Fruit fly (Drosophila melanogaster) whole organism, prepupa: ENCODE results near the gene CG7879.

Source experiments
- Blimp-1 ChIP-seq: fragments of 200-800 bp; sonication (Bioruptor generic); optimal IDR thresholded peaks from 3 replicates; lab custom pipeline; 2017; ENCODE audit warnings: missing biosample characterization, missing genetic modification characterization, mild to moderate bottlenecking, moderate library complexity, missing genetic modification reagents
- CG10631 ChIP-seq: fragments of 200-800 bp; sonication (Bioruptor generic); optimal IDR thresholded peaks from 2 replicates; lab custom pipeline; 2016; ENCODE audit warnings: missing biosample characterization, missing genetic modification characterization
- CG10669 ChIP-seq: fragments of 200-800 bp; sonication (Bioruptor generic); optimal IDR thresholded peaks from 3 replicates; lab custom pipeline; 2018; ENCODE audit warnings: missing biosample characterization, mild to moderate bottlenecking, missing genetic modification characterization, moderate library complexity
- CG11294 ChIP-seq: fragments of 200-800 bp; sonication (Bioruptor generic); IDR thresholded peaks from 2 replicates; pipeline ENCODE4 v1.3.6; 2022; ENCODE audit warnings: missing biosample characterization, missing genetic modification characterization
- CG11762 ChIP-seq: fragments of 200-800 bp; sonication (Bioruptor generic); optimal IDR thresholded peaks from 3 replicates; lab custom pipeline; 2016; ENCODE audit warnings: missing biosample characterization, missing genetic modification characterization; ENCODE audit not compliant: insufficient read depth
- CG11902 ChIP-seq: fragments of 200-800 bp; sonication (Bioruptor generic); optimal IDR thresholded peaks from 3 replicates; lab custom pipeline; 2016; ENCODE audit warnings: missing biosample characterization, missing genetic modification characterization
- CG15336 ChIP-seq: fragments of 200-800 bp; sonication (Bioruptor generic); IDR thresholded peaks from 2 replicates; pipeline ENCODE4 v1.3.6; 2022; ENCODE audit warnings: missing biosample characterization, missing genetic modification characterization
- CG1621 ChIP-seq: fragments of 200-800 bp; sonication (Bioruptor generic); optimal IDR thresholded peaks from 3 replicates; lab custom pipeline; 2018; ENCODE audit warnings: missing biosample characterization, mild to moderate bottlenecking, missing genetic modification characterization
- CG16779 ChIP-seq: fragments of 200-800 bp; sonication (Bioruptor generic); optimal IDR thresholded peaks from 3 replicates; lab custom pipeline; 2017; ENCODE audit warnings: missing biosample characterization, mild to moderate bottlenecking, missing genetic modification characterization
- CG31627 ChIP-seq: fragments of 200-800 bp; sonication (Bioruptor generic); optimal IDR thresholded peaks from 3 replicates; lab custom pipeline; 2016; ENCODE audit warnings: missing biosample characterization, missing genetic modification characterization
- CG32006 ChIP-seq: fragments of 200-800 bp; sonication (Bioruptor generic); optimal IDR thresholded peaks from 3 replicates; lab custom pipeline; 2017; ENCODE audit warnings: missing biosample characterization, mild to moderate bottlenecking, missing genetic modification characterization
- CG3919 ChIP-seq: fragments of 200-800 bp; sonication (Bioruptor generic); optimal IDR thresholded peaks from 3 replicates; lab custom pipeline; 2016; ENCODE audit warnings: missing biosample characterization, missing genetic modification characterization
- CG4318 ChIP-seq: fragments of 200-800 bp; sonication (Bioruptor generic); optimal IDR thresholded peaks from 3 replicates; lab custom pipeline; 2017; ENCODE audit warnings: missing biosample characterization, mild to moderate bottlenecking, missing genetic modification characterization
- CG6276 ChIP-seq: fragments of 200-800 bp; sonication (Bioruptor generic); optimal IDR thresholded peaks from 2 replicates; lab custom pipeline; 2017; ENCODE audit warnings: missing biosample characterization, mild to moderate bottlenecking, missing genetic modification characterization
- CG6792 ChIP-seq: fragments of 200-800 bp; sonication (Bioruptor generic); optimal IDR thresholded peaks from 3 replicates; lab custom pipeline; 2016; ENCODE audit warnings: missing biosample characterization, missing genetic modification characterization
- CG6854 ChIP-seq: fragments of 200-800 bp; sonication (Bioruptor generic); optimal IDR thresholded peaks from 2 replicates; lab custom pipeline; 2017; ENCODE audit warnings: missing biosample characterization, mild to moderate bottlenecking, missing genetic modification characterization
- CG7368 ChIP-seq: fragments of 200-800 bp; sonication (Bioruptor generic); optimal IDR thresholded peaks from 3 replicates; lab custom pipeline; 2016; ENCODE audit warnings: missing biosample characterization, missing genetic modification characterization
- CG8319 ChIP-seq: fragments of 200-800 bp; sonication (Bioruptor generic); optimal IDR thresholded peaks from 3 replicates; lab custom pipeline; 2016; ENCODE audit warnings: missing biosample characterization, missing genetic modification characterization
- CG8632 ChIP-seq: fragments of 200-800 bp; sonication (Bioruptor generic); optimal IDR thresholded peaks from 3 replicates; lab custom pipeline; 2016; ENCODE audit warnings: missing biosample characterization, missing genetic modification characterization
- CG9139 ChIP-seq: fragments of 200-800 bp; sonication (Bioruptor generic); optimal IDR thresholded peaks from 3 replicates; lab custom pipeline; 2017; ENCODE audit warnings: missing biosample characterization, mild to moderate bottlenecking, missing genetic modification characterization
- Eip75B ChIP-seq: fragments of 200-800 bp; sonication (Bioruptor generic); optimal IDR thresholded peaks from 3 replicates; lab custom pipeline; 2016; ENCODE audit warnings: missing biosample characterization, missing genetic modification characterization
- Eip78C ChIP-seq: fragments of 200-800 bp; sonication (Bioruptor generic); peaks from one replicate; lab custom pipeline; 2016; ENCODE audit warnings: missing biosample characterization, missing genetic modification characterization
- Eip93F ChIP-seq: fragments of 200-800 bp; sonication (Bioruptor generic); optimal IDR thresholded peaks from 2 replicates; lab custom pipeline; 2016; ENCODE audit warnings: missing biosample characterization, mild to moderate bottlenecking, missing genetic modification characterization
- Ets21C ChIP-seq: fragments of 200-800 bp; sonication (Bioruptor generic); optimal IDR thresholded peaks from 3 replicates; lab custom pipeline; 2016; ENCODE audit warnings: missing biosample characterization, missing genetic modification characterization
- Ets96B ChIP-seq: fragments of 200-800 bp; optimal IDR thresholded peaks from 2 replicates; lab custom pipeline; 2019; ENCODE audit warnings: missing biosample characterization, mild to moderate bottlenecking, missing genetic modification characterization, moderate library complexity
- Gug ChIP-seq: fragments of 200-800 bp; sonication (Bioruptor generic); IDR thresholded peaks from 2 replicates; pipeline ENCODE4 v1.3.6; 2022; ENCODE audit warnings: missing biosample characterization, missing genetic modification characterization
- Hr38 ChIP-seq: sonication (Bioruptor generic); optimal IDR thresholded peaks from 2 replicates; lab custom pipeline; 2016; ENCODE audit warnings: missing biosample characterization, missing genetic modification characterization
- Hr39 ChIP-seq: fragments of 200-800 bp; sonication (Bioruptor generic); optimal IDR thresholded peaks from 2 replicates; lab custom pipeline; 2016; ENCODE audit warnings: missing biosample characterization, missing genetic modification characterization
- Hr4 ChIP-seq: fragments of 200-800 bp; sonication (Bioruptor generic); optimal IDR thresholded peaks from 3 replicates; lab custom pipeline; 2016; ENCODE audit warnings: missing biosample characterization, missing genetic modification characterization
- Lpt ChIP-seq: fragments of 200-800 bp; sonication (Bioruptor generic); optimal IDR thresholded peaks from 3 replicates; lab custom pipeline; 2016; ENCODE audit warnings: missing biosample characterization, missing genetic modification characterization
- Met ChIP-seq: fragments of 200-800 bp; sonication (Bioruptor generic); optimal IDR thresholded peaks from 3 replicates; lab custom pipeline; 2016; ENCODE audit warnings: missing biosample characterization, missing genetic modification characterization
- OdsH ChIP-seq: fragments of 200-800 bp; sonication (Bioruptor generic); optimal IDR thresholded peaks from 3 replicates; lab custom pipeline; 2016; ENCODE audit warnings: missing biosample characterization, missing genetic modification characterization
- Sox102F ChIP-seq: fragments of 200-800 bp; sonication (Bioruptor generic); optimal IDR thresholded peaks from 2 replicates; lab custom pipeline; 2016; ENCODE audit warnings: missing biosample characterization, mild to moderate bottlenecking, missing genetic modification characterization
- Sox15 ChIP-seq: fragments of 200-800 bp; sonication (Bioruptor generic); optimal IDR thresholded peaks from 3 replicates; lab custom pipeline; 2016; ENCODE audit warnings: missing biosample characterization, missing genetic modification characterization
- acj6 ChIP-seq: fragments of 200-800 bp; sonication (Bioruptor generic); optimal IDR thresholded peaks from 3 replicates; lab custom pipeline; 2016; ENCODE audit warnings: missing biosample characterization, missing genetic modification characterization
- cyc ChIP-seq: fragments of 200-800 bp; sonication (Bioruptor generic); optimal IDR thresholded peaks from 3 replicates; lab custom pipeline; 2016; ENCODE audit warnings: missing biosample characterization, missing genetic modification characterization
- dac ChIP-seq: fragments of 200-800 bp; sonication (Bioruptor generic); optimal IDR thresholded peaks from 2 replicates; lab custom pipeline; 2017; ENCODE audit warnings: missing biosample characterization, mild to moderate bottlenecking, missing genetic modification characterization
- dsx ChIP-seq: fragments of 200-800 bp; optimal IDR thresholded peaks from 3 replicates; lab custom pipeline; 2019; ENCODE audit warnings: missing biosample characterization, mild to moderate bottlenecking, missing genetic modification characterization, moderate library complexity; ENCODE audit not compliant: poor library complexity, severe bottlenecking
- eg ChIP-seq: fragments of 200-800 bp; sonication (Bioruptor generic); IDR thresholded peaks from 3 replicates; pipeline ENCODE4 v1.3.6; 2022; ENCODE audit warnings: missing biosample characterization, missing genetic modification characterization
- esn ChIP-seq: fragments of 200-800 bp; sonication (Bioruptor generic); optimal IDR thresholded peaks from 2 replicates; lab custom pipeline; 2016; ENCODE audit warnings: missing biosample characterization, mild to moderate bottlenecking, missing genetic modification characterization, moderate library complexity
- fd59A ChIP-seq: fragments of 200-800 bp; sonication (Bioruptor generic); optimal IDR thresholded peaks from 2 replicates; lab custom pipeline; 2017; ENCODE audit warnings: missing biosample characterization, mild to moderate bottlenecking, missing genetic modification characterization, missing genetic modification reagents
- fd85E ChIP-seq: fragments of 200-800 bp; sonication (Bioruptor generic); optimal IDR thresholded peaks from 3 replicates; lab custom pipeline; 2016; ENCODE audit warnings: missing biosample characterization, missing genetic modification characterization
- fkh ChIP-seq: fragments of 200-800 bp; sonication (Bioruptor generic); optimal IDR thresholded peaks from 3 replicates; lab custom pipeline; 2017; ENCODE audit warnings: missing biosample characterization, mild to moderate bottlenecking, missing genetic modification characterization, moderate library complexity
- lz ChIP-seq: fragments of 200-800 bp; sonication (Bioruptor generic); optimal IDR thresholded peaks from 3 replicates; lab custom pipeline; 2016; ENCODE audit warnings: missing biosample characterization, missing genetic modification characterization
- net ChIP-seq: fragments of 200-800 bp; sonication (Bioruptor generic); optimal IDR thresholded peaks from 3 replicates; lab custom pipeline; 2016; ENCODE audit warnings: missing biosample characterization, missing genetic modification characterization
- pdm3 ChIP-seq: fragments of 200-800 bp; sonication (Bioruptor generic); optimal IDR thresholded peaks from 3 replicates; lab custom pipeline; 2016; ENCODE audit warnings: missing biosample characterization, missing genetic modification characterization
- salr ChIP-seq, 2 experiments: fragments of 200-800 bp; sonication (Bioruptor generic); optimal IDR thresholded peaks; 3 replicates each; lab custom pipeline; 2016 to 2018; ENCODE audit warnings: missing biosample characterization in 2 of 2, missing genetic modification characterization in 2 of 2, mild to moderate bottlenecking in 1 of 2
- ss ChIP-seq, 2 experiments: fragments of 200-800 bp; sonication (Bioruptor generic); optimal IDR thresholded peaks; 2 replicates in 1 of 2; 3 replicates in 1 of 2; lab custom pipeline; 2017 to 2018; ENCODE audit warnings: mild to moderate bottlenecking in 2 of 2, missing biosample characterization in 2 of 2, missing genetic modification characterization in 2 of 2, moderate library complexity in 1 of 2
- svp ChIP-seq: fragments of 200-800 bp; sonication (Bioruptor generic); peaks from one replicate; lab custom pipeline; 2016; ENCODE audit warnings: missing biosample characterization, missing genetic modification characterization
- topi ChIP-seq: fragments of 200-800 bp; sonication (Bioruptor generic); optimal IDR thresholded peaks from 3 replicates; lab custom pipeline; 2016; ENCODE audit warnings: missing biosample characterization, missing genetic modification characterization
- vri ChIP-seq: fragments of 200-800 bp; sonication (Bioruptor generic); optimal IDR thresholded peaks from 3 replicates; lab custom pipeline; 2016; ENCODE audit warnings: missing biosample characterization, mild to moderate bottlenecking, missing genetic modification characterization

The CG7879 gene

dm6 chr3L:1579169-1579853 is 10.9 kb upstream of the CG7879 start:
- TF ChIP-seq Sox102F: peak; percentile 37
- no peak for TF ChIP-seq topi (GFP tag; lab: Kevin White, UChicago)
- TF ChIP-seq Gug: no peak
- TF ChIP-seq vri (GFP tag; lab: Kevin White, UChicago): peak; percentile 20
- no peak for TF ChIP-seq CG6854 (GFP tag; lab: Kevin White, UChicago)
- TF ChIP-seq Eip75B (GFP tag; lab: Kevin White, UChicago): peak; percentile 56
- peak in 1 of 2 experiments; percentile 16 for TF ChIP-seq salr (GFP tag; optimal IDR thresholded peaks at IDR 0.05; lab: Kevin White, UChicago)
- TF ChIP-seq Lpt (GFP tag; lab: Kevin White, UChicago): no peak
- peak; percentile 15 for TF ChIP-seq CG31627 (GFP tag; lab: Kevin White, UChicago)
- peak; percentile 36; the same call in 1 of the 2 replicates for TF ChIP-seq CG15336 (GFP tag; lab: Robert Waterston, UW)
- TF ChIP-seq OdsH (GFP tag; lab: Kevin White, UChicago): peak; percentile 48
- TF ChIP-seq Sox15 (GFP tag; lab: Kevin White, UChicago): no peak
- peak; percentile 37 for TF ChIP-seq lz (GFP tag; lab: Kevin White, UChicago)
- TF ChIP-seq pdm3 (GFP tag; lab: Kevin White, UChicago): peak; percentile 31
- TF ChIP-seq svp: peak; percentile 35
- TF ChIP-seq CG8632 (GFP tag; lab: Kevin White, UChicago): peak; percentile 34
- peak; percentile 40 for TF ChIP-seq CG7368 (GFP tag; lab: Kevin White, UChicago)
- no peak for TF ChIP-seq CG8319 (GFP tag; lab: Kevin White, UChicago)
- no peak for TF ChIP-seq fd85E (GFP tag; lab: Kevin White, UChicago)
- TF ChIP-seq CG10631 (GFP tag; lab: Kevin White, UChicago): peak; percentile 26
- TF ChIP-seq Hr38: no peak
- no peak for TF ChIP-seq fd59A (GFP tag; lab: Kevin White, UChicago)
- TF ChIP-seq Met: peak; percentile 36
- peak; percentile 22 for TF ChIP-seq net
- TF ChIP-seq CG1621: peak; percentile 12
- TF ChIP-seq CG11294 (GFP tag; lab: Robert Waterston, UW): no peak
- TF ChIP-seq CG32006: peak; percentile 60
- TF ChIP-seq Hr39 (GFP tag; lab: Kevin White, UChicago): peak; percentile 18
- peak; percentile 4 for TF ChIP-seq cyc (GFP tag; lab: Kevin White, UChicago)
- TF ChIP-seq CG11762 (GFP tag; lab: Kevin White, UChicago): peak; percentile 10
- no peak for TF ChIP-seq ss (GFP tag; optimal IDR thresholded peaks at IDR 0.05; lab: Kevin White, UChicago)
- TF ChIP-seq Hr4 (GFP tag; lab: Kevin White, UChicago): peak; percentile 53
- peak; percentile 23 for TF ChIP-seq CG6792 (GFP tag; lab: Kevin White, UChicago)
- TF ChIP-seq Blimp-1 (GFP tag; lab: Kevin White, UChicago): no peak
- TF ChIP-seq CG4318 (GFP tag; lab: Kevin White, UChicago): no peak
- TF ChIP-seq CG9139 (GFP tag; lab: Kevin White, UChicago): no peak
- peak; percentile 15 for TF ChIP-seq dac (GFP tag; lab: Kevin White, UChicago)
- TF ChIP-seq acj6 (GFP tag; lab: Kevin White, UChicago): peak; percentile 29
- no peak for TF ChIP-seq dsx (GFP tag; lab: Kevin White, UChicago)
- TF ChIP-seq Eip93F: no peak
- no peak for TF ChIP-seq Ets21C (GFP tag; lab: Kevin White, UChicago)
- peak; percentile 39 for TF ChIP-seq CG10669 (GFP tag; lab: Kevin White, UChicago)
- TF ChIP-seq CG6276: no peak
- peak; percentile 43 for TF ChIP-seq Ets96B (tag; lab: Kevin White, UChicago)
- TF ChIP-seq CG3919 (GFP tag; lab: Kevin White, UChicago): peak; percentile 31
- no peak for TF ChIP-seq CG16779 (tag; lab: Kevin White, UChicago)
- TF ChIP-seq esn (GFP tag; lab: Kevin White, UChicago): peak; percentile 41
- peak; percentile 64 for TF ChIP-seq Eip78C (GFP tag; lab: Kevin White, UChicago)
- peak; percentile 98 for TF ChIP-seq fkh (GFP tag; lab: Kevin White, UChicago)
- no peak for TF ChIP-seq eg (GFP tag; lab: Robert Waterston, UW)
- TF ChIP-seq CG11902 (GFP tag; lab: Kevin White, UChicago): no peak
